Fruit fly (Drosophila melanogaster): ENCODE data around the gene CG6793.
A peak's percentile ranks its signal among the peaks of the same experiment; 100 is the strongest.

The CG6793 gene

DNA sequence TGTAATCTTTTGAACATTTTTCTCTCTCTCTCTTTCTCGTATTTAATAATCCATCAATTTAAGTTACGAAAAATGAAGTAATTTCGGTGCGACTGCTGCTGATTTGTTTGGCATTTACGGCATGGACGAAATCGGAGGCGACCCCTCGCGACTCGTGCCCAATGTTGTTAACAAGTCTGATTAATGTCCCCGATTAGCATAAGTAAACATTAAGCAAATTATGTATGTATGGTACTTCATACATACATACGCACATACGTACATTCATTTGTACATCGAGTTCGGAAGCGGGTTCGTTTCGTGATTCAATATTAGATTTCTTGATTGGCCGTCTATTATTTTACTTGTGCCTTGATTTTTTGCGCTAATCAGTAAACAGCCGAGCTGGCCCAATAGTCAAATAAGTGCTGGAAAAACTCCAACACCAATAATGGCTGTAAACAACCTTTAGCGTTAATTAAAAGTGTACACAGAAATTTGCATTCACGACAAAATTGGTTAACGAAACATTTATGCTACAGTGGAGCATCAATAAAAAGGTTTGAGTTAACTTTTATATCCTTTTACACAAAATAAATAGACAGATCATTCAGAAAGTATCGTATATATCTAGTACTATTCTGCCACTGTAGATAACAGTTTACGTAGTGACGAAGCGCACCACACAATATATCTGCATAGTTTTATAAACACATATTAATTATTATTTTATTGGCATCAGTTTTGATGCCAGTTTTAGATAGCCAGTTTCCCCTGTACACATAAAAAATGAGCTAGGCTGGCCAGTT lies 48.9 kb downstream of the CG6793 start (continued):
- TF ChIP-seq chif (GFP tag; optimal IDR thresholded peaks at IDR 0.05): peak in 1 of 2 experiments; percentile 24
- no peak for TF ChIP-seq ftz-f1 (GFP tag; optimal IDR thresholded peaks at IDR 0.05)
- peak; percentile 89 for TF ChIP-seq Meics (GFP tag; optimal IDR thresholded peaks at IDR 0.05)
- TF ChIP-seq CHES-1-like (GFP tag; optimal IDR thresholded peaks at IDR 0.05): peak; percentile 9
- peak; percentile 8 for TF ChIP-seq ab (GFP tag; optimal IDR thresholded peaks at IDR 0.05)
- no peak for TF ChIP-seq hb (GFP tag; IDR thresholded peaks at IDR 0.05; ENCODE audit: partially characterized antibody)
- TF ChIP-seq CG6683 (GFP tag; optimal IDR thresholded peaks at IDR 0.05): peak; percentile 18
- peak; percentile 83 for TF ChIP-seq slbo (GFP tag; IDR thresholded peaks at IDR 0.05)
- TF ChIP-seq sob (GFP tag; IDR thresholded peaks at IDR 0.05): peak; percentile 69; the same call in 1 of the 2 replicates
- TF ChIP-seq nau (GFP tag; optimal IDR thresholded peaks at IDR 0.05): peak; percentile 64
- TF ChIP-seq fd3F (GFP tag; optimal IDR thresholded peaks at IDR 0.05): peak; percentile 62
- peak; percentile 9 for TF ChIP-seq abd-A (tag; optimal IDR thresholded peaks at IDR 0.05)
- no peak for TF ChIP-seq CG14965 (GFP tag; optimal IDR thresholded peaks at IDR 0.05; ENCODE audit: borderline replicate concordance)
- TF ChIP-seq CG17568 (GFP tag; optimal IDR thresholded peaks at IDR 0.05): peak; percentile 57
- no peak for TF ChIP-seq hth (optimal IDR thresholded peaks at IDR 0.05)
- TF ChIP-seq HmgZ (tag; optimal IDR thresholded peaks at IDR 0.05): peak; percentile 56
- no peak for TF ChIP-seq CG2875 (GFP tag; optimal IDR thresholded peaks at IDR 0.05)
- peak; percentile 43 for TF ChIP-seq bab2 (GFP tag; optimal IDR thresholded peaks at IDR 0.05)
- no peak for TF ChIP-seq ash1 (GFP tag; optimal IDR thresholded peaks at IDR 0.05)
- TF ChIP-seq CG7556 (GFP tag; optimal IDR thresholded peaks at IDR 0.05): peak; percentile 60
- no peak for TF ChIP-seq NC2α (GFP tag; optimal IDR thresholded peaks at IDR 0.05)
- no peak for TF ChIP-seq CG30020 (tag; optimal IDR thresholded peaks at IDR 0.05)
- TF ChIP-seq CG1603 (tag; optimal IDR thresholded peaks at IDR 0.05): peak; percentile 17
- TF ChIP-seq HLHmδ (GFP tag; optimal IDR thresholded peaks at IDR 0.05): no peak
- peak; percentile 44; the same call in 1 of the 2 replicates for TF ChIP-seq H2.0 (GFP tag; IDR thresholded peaks at IDR 0.05)
- no peak for TF ChIP-seq Elba2 (GFP tag; optimal IDR thresholded peaks at IDR 0.05)
- peak; percentile 57; the same call in 2 of the 3 replicates for TF ChIP-seq CG14050 (GFP tag; IDR thresholded peaks at IDR 0.05)
- no peak for TF ChIP-seq Jarid2 (GFP tag; optimal IDR thresholded peaks at IDR 0.05)
- TF ChIP-seq Hey (tag; optimal IDR thresholded peaks at IDR 0.05): peak; percentile 45
- TF ChIP-seq D (optimal IDR thresholded peaks at IDR 0.05): no peak
- no peak for TF ChIP-seq D (GFP tag; optimal IDR thresholded peaks at IDR 0.05)
- TF ChIP-seq CG16863 (GFP tag; optimal IDR thresholded peaks at IDR 0.05): peak; percentile 38
- no peak for TF ChIP-seq bsh (GFP tag; optimal IDR thresholded peaks at IDR 0.05)
- TF ChIP-seq jing (GFP tag; optimal IDR thresholded peaks at IDR 0.05): peak; percentile 35
- TF ChIP-seq hbn (GFP tag; IDR thresholded peaks at IDR 0.05; ENCODE audit: partially characterized antibody): no peak
- peak; percentile 13 for TF ChIP-seq CG6854 (GFP tag; optimal IDR thresholded peaks at IDR 0.05)
- TF ChIP-seq dysf (GFP tag; IDR thresholded peaks at IDR 0.05): peak; percentile 81
- no peak for TF ChIP-seq inv (GFP tag; IDR thresholded peaks at IDR 0.05; ENCODE audit: partially characterized antibody)
- TF ChIP-seq B-H1 (GFP tag; IDR thresholded peaks at IDR 0.05): peak; percentile 49
- TF ChIP-seq CG9876 (GFP tag; optimal IDR thresholded peaks at IDR 0.05): no peak
- TF ChIP-seq Hmr (GFP tag; optimal IDR thresholded peaks at IDR 0.05): peak; percentile 52
- TF ChIP-seq scrt (GFP tag; optimal IDR thresholded peaks at IDR 0.05): peak; percentile 51
- no peak for TF ChIP-seq unc-4 (GFP tag; IDR thresholded peaks at IDR 0.05; ENCODE audit: partially characterized antibody)
- TF ChIP-seq so (GFP tag; IDR thresholded peaks at IDR 0.05): peak; percentile 48; the same call in 1 of the 3 replicates
- peak; percentile 43 for TF ChIP-seq CG1233 (GFP tag; optimal IDR thresholded peaks at IDR 0.05)
- no peak; the same call in 2 of the 3 replicates for TF ChIP-seq croc (GFP tag; conservative IDR thresholded peaks at IDR 0.05)
- peak; percentile 3 for TF ChIP-seq Sry-δ (GFP tag; optimal IDR thresholded peaks at IDR 0.05)
- peak; percentile 64; the same call in 2 of the 3 replicates for TF ChIP-seq CG17361 (GFP tag; IDR thresholded peaks at IDR 0.05)
